Worm (Caenorhabditis elegans): ENCODE results near the gene Y57G11C.22.

DNA sequence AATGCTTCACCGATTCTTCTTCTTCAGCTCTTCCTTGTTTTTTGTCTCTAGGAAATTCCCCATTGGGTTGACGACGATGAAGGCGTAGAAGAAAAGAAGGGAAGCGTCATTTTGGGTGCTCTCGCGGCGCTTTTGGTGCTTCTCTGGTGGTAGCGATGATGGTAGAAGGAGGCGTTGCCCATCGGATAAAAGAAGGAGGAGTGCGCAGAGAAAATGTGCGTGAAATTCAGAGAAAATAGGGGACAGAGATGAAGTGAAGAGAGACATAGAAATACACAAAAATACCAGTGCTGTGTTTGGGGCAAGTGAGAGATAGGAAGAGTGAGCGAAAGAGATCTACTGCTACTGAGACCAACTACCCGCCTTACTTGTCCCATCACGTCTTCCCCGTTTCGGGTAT is 30.1 kb upstream of the Y57G11C.22 start, which contains the start of gene oig-5:
- TF ChIP-seq med-1 (GFP tag; optimal IDR thresholded peaks at IDR 0.05; ENCODE audit: insufficient read depth) (no peak), ztf-29 (GFP tag; IDR thresholded peaks at IDR 0.05) (no peak), cog-1 (tag; optimal IDR thresholded peaks at IDR 0.05) (no peak), T22C8.4 (GFP tag; IDR thresholded peaks at IDR 0.05) (no peak), flt-1 (GFP tag; IDR thresholded peaks at IDR 0.05) (no peak), klf-2 (GFP tag; conservative IDR thresholded peaks at IDR 0.05) (no peak), tab-1 (GFP tag; IDR thresholded peaks at IDR 0.05) (no peak), ztf-23 (GFP tag; IDR thresholded peaks at IDR 0.05) (no peak), ref-1 (GFP tag; conservative IDR thresholded peaks at IDR 0.05) (no peak)

Data from whole organism, midembryonic.